Fruit fly (Drosophila melanogaster) whole organism: ENCODE results near the gene CG14566.

Experiments used
- CG8478 ChIP-seq: fragments of >200 bp; optimal IDR thresholded peaks from 2 replicates; lab custom pipeline; 2018; ENCODE audit warnings: inconsistent platforms
- Dll ChIP-seq: fragments of >200 bp; optimal IDR thresholded peaks from 2 replicates; lab custom pipeline; 2017
- EcR ChIP-seq, 2 experiments: fragments of >200 bp; optimal IDR thresholded peaks; 2 replicates each; lab custom pipeline; 2017; ENCODE audit warnings: missing biosample characterization in 2 of 2, missing genetic modification characterization in 2 of 2, missing genetic modification reagents in 2 of 2
- pan ChIP-seq: fragments of >200 bp; optimal IDR thresholded peaks from 2 replicates; lab custom pipeline; 2017
- psq ChIP-seq: fragments of >200 bp; optimal IDR thresholded peaks from 2 replicates; lab custom pipeline; 2017

- TF ChIP-seq psq (lab: Kevin White, UChicago) (no peak), pan (lab: Kevin White, UChicago) (no peak), Dll (no peak), CG8478 (lab: Kevin White, UChicago) (no peak), EcR (GFP tag; optimal IDR thresholded peaks at IDR 0.05; lab: Kevin White, UChicago) (no peak)
These were observed 6.3 kb downstream of the CG14566 start, which contains the start of gene CG14573 for dm6 chr3L:21733799-21734198.
